Fruit fly (Drosophila melanogaster): ENCODE measurements around the gene lilli.

- TF ChIP-seq psq (optimal IDR thresholded peaks at IDR 0.05) (no peak), EcR (GFP tag; optimal IDR thresholded peaks at IDR 0.05) (no peak), CG8478 (optimal IDR thresholded peaks at IDR 0.05) (no peak), usp (GFP tag; optimal IDR thresholded peaks at IDR 0.05) (no peak)
Observed at dm6 chr2L:2872309-2872932, 13.3 kb upstream of the lilli start.
